Fruit fly (Drosophila melanogaster): ENCODE results near the gene Ufd1.
A peak's percentile ranks its signal among the peaks of the same experiment; 100 is the strongest.
"Not testable (repeated sequence)": the region's sequence is repeated elsewhere in the genome, so short reads cannot be mapped to it uniquely, and the experiment has no call there.

Ufd1 gene

DNA sequence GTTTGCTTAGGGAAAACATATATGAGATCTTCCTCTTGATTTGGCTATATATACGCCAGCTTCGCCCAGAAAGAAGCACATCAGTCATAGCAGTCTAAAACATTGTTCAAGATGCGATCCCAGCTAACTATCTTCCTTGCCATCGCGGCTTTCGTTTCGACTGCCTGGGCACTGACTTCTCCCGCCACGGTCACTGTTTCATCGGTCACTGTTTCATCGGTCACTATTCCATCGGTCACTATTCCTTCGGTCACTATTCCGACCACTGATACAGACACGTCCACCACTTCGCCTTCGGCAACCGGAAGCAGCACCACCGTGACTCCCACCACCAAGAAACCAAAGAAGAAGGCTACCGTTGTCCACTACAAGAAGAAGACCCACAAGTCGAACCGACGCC lies 11.9 kb upstream of the Ufd1 start, which contains the start of gene CG14143:
Gene CG14143 (plus strand): TSS at position 102 of the 400 bp plus-strand sequence.
- not testable (repeated sequence) for TF ChIP-seq CG8478, pan, Dll (optimal IDR thresholded peaks at IDR 0.05)

- TF ChIP-seq psq, CG8478, Dll (optimal IDR thresholded peaks at IDR 0.05): not testable (repeated sequence)
These were observed 9.0 kb upstream of the Ufd1 start, which contains the start of gene CG32074 for dm6 chr3L:11132055-11132454. CG32074 (minus strand) TSS chr3L:11132322.

dm6 chr3L:11130535-11130934 lies 7.5 kb upstream of the Ufd1 start, which contains the start of gene nol:
nol (plus strand) TSS chr3L:11130835.
- TF ChIP-seq Dll (optimal IDR thresholded peaks at IDR 0.05) (no peak), EcR (GFP tag; optimal IDR thresholded peaks at IDR 0.05) (no peak), usp (GFP tag; optimal IDR thresholded peaks at IDR 0.05) (no peak), pan (optimal IDR thresholded peaks at IDR 0.05) (no peak), CG8478 (optimal IDR thresholded peaks at IDR 0.05) (no peak), psq (optimal IDR thresholded peaks at IDR 0.05) (no peak)

dm6 chr3L:11125636-11126532 lies 2.9 kb upstream of the Ufd1 start:
- TF ChIP-seq CG8478 (optimal IDR thresholded peaks at IDR 0.05): no peak
- no peak for TF ChIP-seq psq (optimal IDR thresholded peaks at IDR 0.05)
- no peak for TF ChIP-seq Dll (optimal IDR thresholded peaks at IDR 0.05)
- TF ChIP-seq pan (optimal IDR thresholded peaks at IDR 0.05): no peak
- TF ChIP-seq usp (GFP tag; optimal IDR thresholded peaks at IDR 0.05): no peak
- no peak for TF ChIP-seq EcR (GFP tag; optimal IDR thresholded peaks at IDR 0.05)

dm6 chr3L:11124841-11125240 lies 1.8 kb upstream of the Ufd1 start:
- TF ChIP-seq EcR (GFP tag; optimal IDR thresholded peaks at IDR 0.05): no peak

DNA sequence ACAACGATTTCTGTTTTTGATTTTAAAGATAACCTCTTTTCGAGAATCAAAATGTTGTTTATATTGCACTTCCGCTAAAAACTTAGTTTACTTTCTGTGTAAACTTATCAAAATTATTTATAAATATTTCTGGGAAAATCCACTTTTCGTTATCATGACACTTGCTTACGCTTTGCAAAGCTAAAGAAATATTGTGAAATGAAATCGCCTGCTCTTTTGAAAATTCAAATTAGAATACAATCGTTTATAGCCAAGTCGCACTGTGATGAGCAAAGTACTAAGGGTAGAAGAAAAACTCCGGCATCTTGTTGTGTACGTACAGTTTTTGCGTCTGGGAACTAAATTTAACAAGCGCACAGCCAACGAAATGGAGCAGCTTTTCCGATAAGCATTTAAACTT lies 1.4 kb upstream of the Ufd1 start:
- TF ChIP-seq CG8478 (optimal IDR thresholded peaks at IDR 0.05) (no peak), psq (optimal IDR thresholded peaks at IDR 0.05) (no peak), EcR (GFP tag; optimal IDR thresholded peaks at IDR 0.05) (no peak), pan (optimal IDR thresholded peaks at IDR 0.05) (no peak), usp (GFP tag; optimal IDR thresholded peaks at IDR 0.05) (no peak), Dll (optimal IDR thresholded peaks at IDR 0.05) (no peak)

DNA sequence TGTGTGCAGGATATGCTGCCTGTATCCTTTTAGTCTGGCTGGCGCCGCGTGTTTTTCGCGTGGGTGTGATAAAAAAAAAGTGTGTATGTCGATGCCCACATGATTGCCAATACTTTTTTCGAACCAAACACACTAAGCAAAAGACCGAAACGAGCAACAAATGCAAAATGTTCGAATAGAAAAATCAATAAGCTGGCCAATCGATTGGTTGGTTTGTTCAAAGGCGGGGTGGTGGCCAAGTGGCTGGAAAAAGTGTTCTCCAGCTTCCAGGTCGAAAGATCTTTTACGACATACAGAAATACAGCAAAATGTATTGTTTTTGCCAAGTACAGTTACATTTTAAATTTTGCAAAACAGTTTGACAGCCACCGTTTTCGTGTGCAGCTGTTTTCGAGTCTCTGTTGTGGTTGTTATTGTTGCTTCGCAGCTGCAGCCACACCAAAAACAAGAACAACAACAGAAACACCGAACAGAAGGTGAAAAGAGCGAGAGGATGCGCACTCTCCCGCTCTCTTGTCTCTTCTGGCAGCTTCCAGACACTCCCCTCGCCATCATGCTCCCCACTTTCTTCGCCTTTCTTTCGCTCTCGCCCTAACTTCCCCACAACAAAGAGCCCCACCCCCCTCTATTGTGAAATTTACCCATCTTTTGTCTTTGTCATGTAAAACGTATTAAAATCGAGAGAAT lies 725 bp upstream of the Ufd1 start:
- TF ChIP-seq usp (GFP tag; optimal IDR thresholded peaks at IDR 0.05) (no peak), Dll (optimal IDR thresholded peaks at IDR 0.05) (peak; percentile 90)

dm6 chr3L:11120419-11120958 lies 2.5 kb downstream of the Ufd1 start, which contains the start of the genes FoxK and mRpL2:
FoxK (minus strand) TSS chr3L:11120783.
mRpL2 (plus strand) TSS chr3L:11120847.
- TF ChIP-seq psq (optimal IDR thresholded peaks at IDR 0.05) (no peak), Dll (optimal IDR thresholded peaks at IDR 0.05) (no peak), EcR (GFP tag; optimal IDR thresholded peaks at IDR 0.05) (no peak), pan (optimal IDR thresholded peaks at IDR 0.05) (no peak), usp (GFP tag; optimal IDR thresholded peaks at IDR 0.05) (no peak), CG8478 (optimal IDR thresholded peaks at IDR 0.05) (no peak)

dm6 chr3L:11119901-11120418 lies 3.1 kb downstream of the Ufd1 start:
- no peak for TF ChIP-seq usp (GFP tag; optimal IDR thresholded peaks at IDR 0.05)
- no peak for TF ChIP-seq CG8478 (optimal IDR thresholded peaks at IDR 0.05)
- no peak for TF ChIP-seq EcR (GFP tag; optimal IDR thresholded peaks at IDR 0.05)
- no peak for TF ChIP-seq pan (optimal IDR thresholded peaks at IDR 0.05)
- TF ChIP-seq Dll (optimal IDR thresholded peaks at IDR 0.05): no peak
- no peak for TF ChIP-seq psq (optimal IDR thresholded peaks at IDR 0.05)

DNA sequence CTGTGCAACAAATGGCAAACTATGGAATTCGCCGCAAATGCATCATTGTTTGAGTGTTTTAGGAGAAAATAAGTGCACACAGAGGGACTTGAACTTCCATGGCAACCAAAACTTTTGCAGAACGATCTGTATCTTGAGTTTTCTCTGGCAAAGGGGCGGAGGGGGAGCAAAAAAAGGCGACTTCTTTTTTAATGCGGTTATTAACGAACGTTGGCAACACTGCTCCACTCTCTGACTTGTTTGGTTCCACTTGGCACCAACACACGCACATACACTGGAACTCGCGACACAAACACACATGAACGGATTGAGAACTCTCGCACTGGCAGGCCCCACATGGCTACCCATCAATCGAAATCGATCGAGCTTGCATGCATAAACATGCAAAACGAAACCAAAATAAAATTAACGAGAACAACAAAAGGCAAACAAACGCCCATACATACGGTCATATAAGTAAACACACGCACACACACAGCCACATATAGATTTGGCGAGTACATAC lies 3.6 kb downstream of the Ufd1 start:
- TF ChIP-seq Dll (optimal IDR thresholded peaks at IDR 0.05) (no peak), usp (GFP tag; optimal IDR thresholded peaks at IDR 0.05) (no peak), EcR (GFP tag; optimal IDR thresholded peaks at IDR 0.05) (no peak), psq (optimal IDR thresholded peaks at IDR 0.05) (no peak), CG8478 (optimal IDR thresholded peaks at IDR 0.05) (no peak), pan (optimal IDR thresholded peaks at IDR 0.05) (no peak)

DNA sequence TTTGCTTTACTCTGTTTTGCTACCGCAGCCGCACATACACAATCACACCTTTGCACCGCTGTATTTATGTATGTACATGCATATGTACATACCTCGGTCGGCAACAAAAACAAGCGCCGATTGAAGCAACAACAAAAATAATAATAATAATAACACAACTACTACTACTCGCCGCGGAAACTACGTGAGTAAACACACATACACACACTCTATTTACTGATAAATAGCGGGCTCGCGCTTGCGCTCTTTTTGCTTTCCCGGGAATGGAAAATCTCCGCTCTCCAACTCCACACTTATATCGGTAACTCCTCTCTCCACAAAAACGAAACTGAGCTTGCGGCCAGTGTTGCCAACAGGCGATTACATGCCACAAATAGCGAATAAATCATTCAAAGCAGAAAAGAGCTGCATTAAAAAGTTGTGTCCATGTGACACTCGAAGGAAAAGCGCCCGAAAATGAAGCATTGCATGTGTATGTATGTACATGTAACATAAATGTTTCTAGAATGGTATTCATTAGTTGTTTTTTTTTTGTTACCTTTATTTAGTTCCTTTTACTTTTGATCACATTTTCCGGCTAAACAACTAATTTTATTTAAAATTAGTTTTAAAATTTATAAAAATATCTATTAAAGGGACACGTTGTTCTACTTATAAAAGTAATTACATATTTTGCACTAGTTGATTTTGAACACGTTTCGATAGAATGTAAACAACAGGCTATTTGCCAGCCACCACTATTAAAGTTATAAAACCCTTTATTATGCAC lies 4.2 kb downstream of the Ufd1 start:
- no peak for TF ChIP-seq pan (optimal IDR thresholded peaks at IDR 0.05)
- TF ChIP-seq Dll (optimal IDR thresholded peaks at IDR 0.05): peak; percentile 22

Measured in whole organism.